Fruit fly (Drosophila melanogaster) whole organism, prepupa: ENCODE measurements around the gene plh.

Experiments
- Blimp-1 ChIP-seq: fragments of 200-800 bp; sonication (Bioruptor generic); optimal IDR thresholded peaks from 3 replicates; lab custom pipeline; 2017; ENCODE audit warnings: missing biosample characterization, missing genetic modification characterization, mild to moderate bottlenecking, moderate library complexity, missing genetic modification reagents
- CG10631 ChIP-seq: fragments of 200-800 bp; sonication (Bioruptor generic); optimal IDR thresholded peaks from 2 replicates; lab custom pipeline; 2016; ENCODE audit warnings: missing biosample characterization, missing genetic modification characterization
- CG10669 ChIP-seq: fragments of 200-800 bp; sonication (Bioruptor generic); optimal IDR thresholded peaks from 3 replicates; lab custom pipeline; 2018; ENCODE audit warnings: missing biosample characterization, mild to moderate bottlenecking, missing genetic modification characterization, moderate library complexity
- CG11294 ChIP-seq: fragments of 200-800 bp; sonication (Bioruptor generic); IDR thresholded peaks from 2 replicates; pipeline ENCODE4 v1.3.6; 2022; ENCODE audit warnings: missing biosample characterization, missing genetic modification characterization
- CG15336 ChIP-seq: fragments of 200-800 bp; sonication (Bioruptor generic); IDR thresholded peaks from 2 replicates; pipeline ENCODE4 v1.3.6; 2022; ENCODE audit warnings: missing biosample characterization, missing genetic modification characterization
- CG3032 ChIP-seq: fragments of 200-800 bp; optimal IDR thresholded peaks from 2 replicates; lab custom pipeline; 2019; ENCODE audit warnings: missing biosample characterization, mild to moderate bottlenecking, missing genetic modification characterization, moderate library complexity
- CG31627 ChIP-seq: fragments of 200-800 bp; sonication (Bioruptor generic); optimal IDR thresholded peaks from 3 replicates; lab custom pipeline; 2016; ENCODE audit warnings: missing biosample characterization, missing genetic modification characterization
- CG32006 ChIP-seq: fragments of 200-800 bp; sonication (Bioruptor generic); optimal IDR thresholded peaks from 3 replicates; lab custom pipeline; 2017; ENCODE audit warnings: missing biosample characterization, mild to moderate bottlenecking, missing genetic modification characterization
- CG4318 ChIP-seq: fragments of 200-800 bp; sonication (Bioruptor generic); optimal IDR thresholded peaks from 3 replicates; lab custom pipeline; 2017; ENCODE audit warnings: missing biosample characterization, mild to moderate bottlenecking, missing genetic modification characterization
- CG6792 ChIP-seq: fragments of 200-800 bp; sonication (Bioruptor generic); optimal IDR thresholded peaks from 3 replicates; lab custom pipeline; 2016; ENCODE audit warnings: missing biosample characterization, missing genetic modification characterization
- CG6808 ChIP-seq: fragments of 200-800 bp; sonication (Bioruptor generic); optimal IDR thresholded peaks from 3 replicates; lab custom pipeline; 2017; ENCODE audit warnings: missing biosample characterization, missing genetic modification characterization, mild to moderate bottlenecking, moderate library complexity, missing genetic modification reagents
- CG6854 ChIP-seq: fragments of 200-800 bp; sonication (Bioruptor generic); optimal IDR thresholded peaks from 2 replicates; lab custom pipeline; 2017; ENCODE audit warnings: missing biosample characterization, mild to moderate bottlenecking, missing genetic modification characterization
- CG8119 ChIP-seq: fragments of 200-800 bp; sonication (Bioruptor generic); IDR thresholded peaks from 3 replicates; pipeline ENCODE4 v1.3.6; 2022; ENCODE audit warnings: missing biosample characterization, missing genetic modification characterization
- CG8632 ChIP-seq: fragments of 200-800 bp; sonication (Bioruptor generic); optimal IDR thresholded peaks from 3 replicates; lab custom pipeline; 2016; ENCODE audit warnings: missing biosample characterization, missing genetic modification characterization
- CG9139 ChIP-seq: fragments of 200-800 bp; sonication (Bioruptor generic); optimal IDR thresholded peaks from 3 replicates; lab custom pipeline; 2017; ENCODE audit warnings: missing biosample characterization, mild to moderate bottlenecking, missing genetic modification characterization
- Eip75B ChIP-seq: fragments of 200-800 bp; sonication (Bioruptor generic); optimal IDR thresholded peaks from 3 replicates; lab custom pipeline; 2016; ENCODE audit warnings: missing biosample characterization, missing genetic modification characterization
- Eip78C ChIP-seq: fragments of 200-800 bp; sonication (Bioruptor generic); peaks from one replicate; lab custom pipeline; 2016; ENCODE audit warnings: missing biosample characterization, missing genetic modification characterization
- Ets21C ChIP-seq: fragments of 200-800 bp; sonication (Bioruptor generic); optimal IDR thresholded peaks from 3 replicates; lab custom pipeline; 2016; ENCODE audit warnings: missing biosample characterization, missing genetic modification characterization
- Ets96B ChIP-seq: fragments of 200-800 bp; optimal IDR thresholded peaks from 2 replicates; lab custom pipeline; 2019; ENCODE audit warnings: missing biosample characterization, mild to moderate bottlenecking, missing genetic modification characterization, moderate library complexity
- Hr39 ChIP-seq: fragments of 200-800 bp; sonication (Bioruptor generic); optimal IDR thresholded peaks from 2 replicates; lab custom pipeline; 2016; ENCODE audit warnings: missing biosample characterization, missing genetic modification characterization
- Hr4 ChIP-seq: fragments of 200-800 bp; sonication (Bioruptor generic); optimal IDR thresholded peaks from 3 replicates; lab custom pipeline; 2016; ENCODE audit warnings: missing biosample characterization, missing genetic modification characterization
- Met ChIP-seq: fragments of 200-800 bp; sonication (Bioruptor generic); optimal IDR thresholded peaks from 3 replicates; lab custom pipeline; 2016; ENCODE audit warnings: missing biosample characterization, missing genetic modification characterization
- OdsH ChIP-seq: fragments of 200-800 bp; sonication (Bioruptor generic); optimal IDR thresholded peaks from 3 replicates; lab custom pipeline; 2016; ENCODE audit warnings: missing biosample characterization, missing genetic modification characterization
- Smox ChIP-seq: fragments of 200-800 bp; sonication (Bioruptor generic); optimal IDR thresholded peaks from 3 replicates; lab custom pipeline; 2016; ENCODE audit warnings: missing biosample characterization, missing genetic modification characterization
- Sox14 ChIP-seq: fragments of 200-800 bp; sonication (Bioruptor generic); optimal IDR thresholded peaks from 3 replicates; lab custom pipeline; 2016; ENCODE audit warnings: missing biosample characterization, missing genetic modification characterization
- achi ChIP-seq: fragments of 200-800 bp; sonication (Bioruptor generic); optimal IDR thresholded peaks from 3 replicates; lab custom pipeline; 2016; ENCODE audit warnings: missing biosample characterization, missing genetic modification characterization
- acj6 ChIP-seq: fragments of 200-800 bp; sonication (Bioruptor generic); optimal IDR thresholded peaks from 3 replicates; lab custom pipeline; 2016; ENCODE audit warnings: missing biosample characterization, missing genetic modification characterization
- cyc ChIP-seq: fragments of 200-800 bp; sonication (Bioruptor generic); optimal IDR thresholded peaks from 3 replicates; lab custom pipeline; 2016; ENCODE audit warnings: missing biosample characterization, missing genetic modification characterization
- esn ChIP-seq: fragments of 200-800 bp; sonication (Bioruptor generic); optimal IDR thresholded peaks from 2 replicates; lab custom pipeline; 2016; ENCODE audit warnings: missing biosample characterization, mild to moderate bottlenecking, missing genetic modification characterization, moderate library complexity
- fd85E ChIP-seq: fragments of 200-800 bp; sonication (Bioruptor generic); optimal IDR thresholded peaks from 3 replicates; lab custom pipeline; 2016; ENCODE audit warnings: missing biosample characterization, missing genetic modification characterization
- fkh ChIP-seq: fragments of 200-800 bp; sonication (Bioruptor generic); optimal IDR thresholded peaks from 3 replicates; lab custom pipeline; 2017; ENCODE audit warnings: missing biosample characterization, mild to moderate bottlenecking, missing genetic modification characterization, moderate library complexity
- pdm3 ChIP-seq: fragments of 200-800 bp; sonication (Bioruptor generic); optimal IDR thresholded peaks from 3 replicates; lab custom pipeline; 2016; ENCODE audit warnings: missing biosample characterization, missing genetic modification characterization
- spab ChIP-seq: fragments of 200-800 bp; sonication (Bioruptor generic); optimal IDR thresholded peaks from 2 replicates; lab custom pipeline; 2017; ENCODE audit warnings: missing biosample characterization, mild to moderate bottlenecking, missing genetic modification characterization, missing genetic modification reagents
- svp ChIP-seq: fragments of 200-800 bp; sonication (Bioruptor generic); peaks from one replicate; lab custom pipeline; 2016; ENCODE audit warnings: missing biosample characterization, missing genetic modification characterization
- topi ChIP-seq: fragments of 200-800 bp; sonication (Bioruptor generic); optimal IDR thresholded peaks from 3 replicates; lab custom pipeline; 2016; ENCODE audit warnings: missing biosample characterization, missing genetic modification characterization

The plh gene

DNA sequence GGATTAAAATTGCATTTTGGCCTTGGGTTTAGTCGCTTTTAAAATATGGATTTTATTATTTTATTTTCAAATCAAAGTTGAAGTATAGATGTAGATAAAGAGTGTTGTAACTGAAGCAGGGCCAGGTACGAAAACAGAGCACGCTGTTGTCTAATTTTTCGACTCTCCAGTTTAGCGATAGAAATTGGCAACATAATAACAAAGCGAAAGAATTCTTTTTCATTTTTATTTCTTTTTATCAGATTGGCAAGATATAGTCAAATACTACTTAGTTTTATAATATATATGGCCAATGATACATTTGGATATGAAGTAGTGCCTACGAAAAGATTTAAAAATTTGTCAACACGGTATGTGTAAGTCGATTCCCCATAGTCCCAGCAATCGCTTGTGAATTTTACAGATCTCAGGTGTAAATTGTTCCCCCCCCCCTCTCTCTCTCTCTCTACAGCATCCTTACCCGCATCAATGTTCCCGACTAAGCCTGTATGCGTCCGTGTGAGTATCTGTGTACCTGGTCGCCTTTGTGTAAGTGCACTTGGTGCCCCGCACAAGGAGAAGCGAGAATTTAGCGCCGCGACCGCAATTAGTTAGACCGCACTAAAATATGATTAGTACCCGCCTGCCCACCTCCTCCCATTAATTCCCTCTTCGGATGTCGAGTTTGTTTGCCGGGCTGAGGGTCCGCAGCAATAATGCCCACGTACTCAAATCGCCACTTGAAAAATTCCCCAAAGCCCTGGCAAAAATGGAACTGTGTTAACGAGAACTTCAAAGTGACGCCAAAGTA is 34.8 kb downstream of the plh start (continued):
- TF ChIP-seq achi (GFP tag; lab: Kevin White, UChicago): no peak
- no peak for TF ChIP-seq CG11294 (GFP tag; lab: Robert Waterston, UW)

DNA sequence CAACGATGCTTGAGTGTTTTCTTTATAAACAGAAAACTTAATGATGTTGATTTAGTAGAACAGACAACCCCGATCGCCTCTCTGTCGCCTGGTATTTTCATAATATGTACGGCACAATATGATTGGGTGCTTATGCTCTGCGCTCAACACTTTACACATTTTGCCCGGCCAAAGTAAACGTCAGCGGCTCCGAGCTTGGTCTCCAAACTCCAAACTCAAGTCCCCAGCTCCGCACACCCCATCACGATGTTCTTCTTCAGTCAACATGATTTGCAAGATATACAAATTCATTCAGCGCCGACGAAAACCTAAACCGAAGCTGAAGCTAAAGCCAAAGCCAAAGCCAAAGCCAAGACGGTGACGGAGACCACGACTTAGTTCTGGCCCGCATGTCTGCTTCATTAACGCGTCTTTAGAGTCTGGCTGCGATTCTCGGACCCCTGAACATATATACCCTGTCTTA is 35.5 kb downstream of the plh start:
- peak; percentile 90 for TF ChIP-seq fkh (GFP tag; lab: Kevin White, UChicago)
- TF ChIP-seq CG10669: no peak
- TF ChIP-seq CG10631 (GFP tag; lab: Kevin White, UChicago): no peak
- TF ChIP-seq CG32006: no peak
- TF ChIP-seq CG6854 (GFP tag; lab: Kevin White, UChicago): peak; percentile 40
- TF ChIP-seq Hr4: no peak
- no peak for TF ChIP-seq cyc
- TF ChIP-seq acj6: no peak
- no peak for TF ChIP-seq fd85E (GFP tag; lab: Kevin White, UChicago)
- no peak for TF ChIP-seq pdm3 (GFP tag; lab: Kevin White, UChicago)
- no peak for TF ChIP-seq Ets96B (tag; lab: Kevin White, UChicago)
- TF ChIP-seq Blimp-1 (GFP tag; lab: Kevin White, UChicago): no peak
- no peak for TF ChIP-seq Hr39 (GFP tag; lab: Kevin White, UChicago)
- TF ChIP-seq, all 60 proteins: peak for 2

DNA sequence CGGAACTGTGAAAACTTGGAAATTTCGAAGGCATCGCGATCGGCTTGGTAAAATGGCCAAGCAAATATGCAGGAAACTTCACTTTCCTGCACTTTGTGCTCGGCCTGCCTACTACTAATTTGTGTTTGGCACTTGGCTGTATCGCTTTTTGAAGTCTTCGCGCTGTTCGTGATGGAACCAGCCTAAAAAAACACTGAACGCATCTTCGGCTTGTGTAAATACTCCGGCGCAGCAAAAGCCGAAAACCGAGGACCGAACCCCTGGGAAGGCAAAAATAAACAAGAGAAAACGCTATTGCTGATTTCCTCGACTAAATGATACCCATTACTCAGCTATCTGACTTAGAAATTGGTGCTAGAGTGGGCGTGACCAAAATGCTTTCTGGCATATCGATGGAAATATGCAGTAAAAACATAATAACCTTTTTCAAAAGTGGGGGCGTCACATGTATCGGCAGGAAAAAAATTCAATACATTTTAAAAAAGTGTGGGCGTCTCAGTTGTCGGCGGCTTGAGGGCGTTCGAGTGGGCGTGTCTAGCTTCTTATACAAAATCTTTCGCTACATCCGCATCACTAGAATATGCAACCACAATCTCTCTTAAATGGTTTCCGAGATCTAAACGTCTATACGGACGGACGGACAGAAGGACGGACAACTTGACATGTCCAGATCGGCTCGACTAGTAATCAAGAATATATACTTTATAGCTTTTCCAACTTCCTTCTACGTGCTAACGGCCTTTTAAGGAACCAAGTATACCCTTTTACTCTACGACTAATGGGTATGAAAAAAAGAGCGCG is 36.1 kb downstream of the plh start:
- no peak for TF ChIP-seq CG3032 (tag; lab: Kevin White, UChicago)
- TF ChIP-seq Met (GFP tag; lab: Kevin White, UChicago): peak; percentile 9
- TF ChIP-seq spab (GFP tag; lab: Kevin White, UChicago): no peak
- TF ChIP-seq fkh (GFP tag; lab: Kevin White, UChicago): peak; percentile 62
- no peak for TF ChIP-seq Smox (GFP tag; lab: Kevin White, UChicago)
- TF ChIP-seq CG8632 (GFP tag; lab: Kevin White, UChicago): no peak
- TF ChIP-seq CG9139 (GFP tag; lab: Kevin White, UChicago): no peak
- TF ChIP-seq esn (GFP tag; lab: Kevin White, UChicago): peak; percentile 18
- no peak for TF ChIP-seq Ets21C
- peak; percentile 64 for TF ChIP-seq svp (GFP tag; lab: Kevin White, UChicago)
- peak; percentile 1 for TF ChIP-seq OdsH (GFP tag; lab: Kevin White, UChicago)
- peak; percentile 12 for TF ChIP-seq topi (GFP tag; lab: Kevin White, UChicago)
- TF ChIP-seq CG15336 (GFP tag; lab: Robert Waterston, UW): no peak
- TF ChIP-seq CG32006: peak; percentile 27
- TF ChIP-seq CG6808 (GFP tag; lab: Kevin White, UChicago): peak; percentile 4
- TF ChIP-seq CG8119 (GFP tag; lab: Robert Waterston, UW): no peak
- TF ChIP-seq Eip78C (GFP tag; lab: Kevin White, UChicago): peak; percentile 79
- no peak for TF ChIP-seq Eip75B (GFP tag; lab: Kevin White, UChicago)
- TF ChIP-seq CG6792 (GFP tag; lab: Kevin White, UChicago): peak; percentile 6
- TF ChIP-seq pdm3 (GFP tag; lab: Kevin White, UChicago): peak; percentile 7
- TF ChIP-seq CG4318 (GFP tag; lab: Kevin White, UChicago): no peak
- TF ChIP-seq Sox14: peak; percentile 4
- no peak for TF ChIP-seq acj6
- TF ChIP-seq Hr39 (GFP tag; lab: Kevin White, UChicago): no peak
- TF ChIP-seq CG31627 (GFP tag; lab: Kevin White, UChicago): peak; percentile 20
